Worm (Caenorhabditis elegans): Measurements from ENCODE around the gene obr-2.

obr-2 gene

DNA sequence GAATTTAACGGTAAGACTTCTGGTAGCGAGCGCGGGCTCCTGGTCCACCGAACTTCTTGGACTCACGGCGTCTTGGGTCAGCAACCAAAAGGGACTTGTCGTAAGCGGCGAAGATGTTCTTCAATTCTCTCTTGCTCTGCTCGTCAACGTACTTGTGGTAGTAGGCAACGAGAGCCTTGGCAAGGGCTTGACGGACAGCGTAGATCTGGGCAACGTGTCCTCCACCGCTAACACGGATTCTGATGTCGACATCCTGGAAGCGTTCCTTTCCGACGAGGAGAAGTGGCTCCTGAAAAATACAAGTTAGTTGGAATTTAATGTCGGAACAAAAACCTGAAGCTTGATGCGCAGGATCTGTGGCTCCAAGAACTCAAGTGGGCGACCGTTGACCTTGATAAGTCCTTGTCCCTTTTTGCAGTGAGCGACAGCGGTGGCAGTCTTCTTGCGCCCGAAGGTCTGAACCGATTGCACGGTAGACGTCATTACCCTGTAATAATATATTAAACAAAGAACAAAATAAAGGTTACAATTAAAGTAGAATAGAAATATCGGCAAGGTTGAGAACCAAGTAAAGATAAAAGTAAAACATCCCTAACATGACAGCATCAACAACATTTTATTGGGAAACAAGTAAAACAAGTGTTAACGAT, 13.9 kb downstream of the obr-2 start, which contains the start of gene rps-16 (continued):
- TF ChIP-seq fkh-3 (tag; optimal IDR thresholded peaks at IDR 0.05) (peak; percentile 89), Y79H2A.3 (GFP tag; conservative IDR thresholded peaks at IDR 0.05) (no peak), attf-6 (GFP tag; IDR thresholded peaks at IDR 0.05) (peak; percentile 77), T26A5.8 (tag; optimal IDR thresholded peaks at IDR 0.05) (peak; percentile 79), sptf-2 (GFP tag; optimal IDR thresholded peaks at IDR 0.05) (no peak)

- peak; percentile 54 for TF ChIP-seq snpc-1.3 (tag; optimal IDR thresholded peaks at IDR 0.05; ENCODE audit: insufficient read depth)
- peak; percentile 82; the same call in 1 of the 2 replicates for TF ChIP-seq madf-3 (GFP tag; IDR thresholded peaks at IDR 0.05)
- peak; percentile 16 for TF ChIP-seq mes-4 (tag; optimal IDR thresholded peaks at IDR 0.05)
- TF ChIP-seq let-607 (tag; optimal IDR thresholded peaks at IDR 0.05): no peak
- TF ChIP-seq lag-1 (GFP tag; IDR thresholded peaks at IDR 0.05): no peak
- no peak for TF ChIP-seq repo-1 (tag; optimal IDR thresholded peaks at IDR 0.05)
- no peak for TF ChIP-seq madf-8 (GFP tag; conservative IDR thresholded peaks at IDR 0.05)
- TF ChIP-seq hrde-1 (tag; optimal IDR thresholded peaks at IDR 0.05; ENCODE audit: borderline replicate concordance): peak; percentile 84
- peak; percentile 32 for TF ChIP-seq tbp1 (GFP tag; optimal IDR thresholded peaks at IDR 0.05)
- TF ChIP-seq lin-54 (GFP tag; optimal IDR thresholded peaks at IDR 0.05): peak; percentile 25
- TF ChIP-seq pbrm-1 (GFP tag; IDR thresholded peaks at IDR 0.05): peak; percentile 13; the same call in 1 of the 2 replicates
- no peak for TF ChIP-seq egrh-3 (GFP tag; IDR thresholded peaks at IDR 0.05)
- peak; percentile 35 for TF ChIP-seq snpc-1.1 (tag; optimal IDR thresholded peaks at IDR 0.05; ENCODE audit: insufficient read depth)
- peak; percentile 57 for TF ChIP-seq madf-6 (GFP tag; IDR thresholded peaks at IDR 0.05)
- TF ChIP-seq ceh-40 (GFP tag; IDR thresholded peaks at IDR 0.05): 0 out of 2 replicates have a peak, but pooled peaks have one; percentile 11
- no peak; the same call in 1 of the 2 replicates for TF ChIP-seq ceh-100 (GFP tag; IDR thresholded peaks at IDR 0.05)
- peak; percentile 7 for TF ChIP-seq ZK185.1 (tag; optimal IDR thresholded peaks at IDR 0.05; ENCODE audit: poor library complexity, severe bottlenecking)
- peak; percentile 50 for TF ChIP-seq snpc-3.4 (tag; optimal IDR thresholded peaks at IDR 0.05)
- TF ChIP-seq F49E8.2 (tag; optimal IDR thresholded peaks at IDR 0.05; ENCODE audit: insufficient read depth): peak; percentile 68
- TF ChIP-seq hsf-1 (GFP tag; IDR thresholded peaks at IDR 0.05): peak; percentile 5; the same call in 1 of the 2 replicates
- TF ChIP-seq ekl-4 (GFP tag; IDR thresholded peaks at IDR 0.05): peak; percentile 56; the same call in 1 of the 2 replicates
- TF ChIP-seq lin-35 (GFP tag; optimal IDR thresholded peaks at IDR 0.05): no peak
- no peak for TF ChIP-seq ceh-79 (tag; optimal IDR thresholded peaks at IDR 0.05)
- no peak for TF ChIP-seq bed-2 (GFP tag; IDR thresholded peaks at IDR 0.05)
- TF ChIP-seq athp-1 (tag; optimal IDR thresholded peaks at IDR 0.05): peak; percentile 34
- no peak for TF ChIP-seq xnd-1 (tag; optimal IDR thresholded peaks at IDR 0.05)
- TF ChIP-seq unc-62 (GFP tag; optimal IDR thresholded peaks at IDR 0.05): no peak
- peak; percentile 53; the same call in 1 of the 2 replicates for TF ChIP-seq attf-6 (GFP tag; IDR thresholded peaks at IDR 0.05)
Observed at ce11 chrV:14999485-15000023, 14.5 kb downstream of the obr-2 start, which contains the start of gene T01C3.11. Gene T01C3.11 (plus strand): TSS chrV:14999535.

ce11 chrV:14996236-14996635, 17.8 kb downstream of the obr-2 start, which contains the start of gene irld-14:
Gene irld-14 (plus strand): TSS chrV:14996536.
- no peak for TF ChIP-seq egl-44 (GFP tag; IDR thresholded peaks at IDR 0.05)
- no peak for TF ChIP-seq K11D2.4 (GFP tag; IDR thresholded peaks at IDR 0.05)
